Worm (Caenorhabditis elegans) whole organism, L1 larva: ENCODE data around the gene W09G10.9.

Experiments
- C04F5.9 ChIP-seq: sonication (generic microtip); optimal IDR thresholded peaks from 2 replicates; lab custom pipeline; 2016; ENCODE audit warnings: missing genetic modification characterization, missing compliant biosample characterization
- C16A3.4 ChIP-seq: fragments of 150-350 bp; optimal IDR thresholded peaks from 2 replicates; lab custom pipeline; 2014; ENCODE audit warnings: missing biosample characterization, missing genetic modification characterization
- aha-1 ChIP-seq: fragments of 150-350 bp; optimal IDR thresholded peaks from 2 replicates; lab custom pipeline; 2014; ENCODE audit warnings: missing biosample characterization, missing genetic modification characterization
- aly-2 ChIP-seq: fragments of 150-350 bp; optimal IDR thresholded peaks from 2 replicates; lab custom pipeline; 2014; ENCODE audit warnings: missing biosample characterization, missing genetic modification characterization
- ama-1 ChIP-seq: fragments of 150-350 bp; optimal IDR thresholded peaks from 2 replicates; lab custom pipeline; 2014
- blmp-1 ChIP-seq: fragments of 150-350 bp; optimal IDR thresholded peaks from 2 replicates; lab custom pipeline; 2014; ENCODE audit warnings: missing biosample characterization, missing genetic modification characterization
- ceh-63 ChIP-seq: fragments of 200-800 bp; sonication (Bioruptor generic); optimal IDR thresholded peaks from 2 replicates; lab custom pipeline; 2018; ENCODE audit warnings: mild to moderate bottlenecking, missing genetic modification characterization, missing compliant biosample characterization
- ceh-8 ChIP-seq: fragments of 200-800 bp; sonication (Bioruptor generic); optimal IDR thresholded peaks from 2 replicates; lab custom pipeline; 2018; ENCODE audit warnings: mild to moderate bottlenecking, missing genetic modification characterization, moderate library complexity, missing compliant biosample characterization
- ceh-82 ChIP-seq, 3 experiments: fragments of 150-350 bp in 1 of 3; sonication (generic microtip) in 2 of 3; optimal IDR thresholded peaks; 2 replicates each; lab custom pipeline; 2014 to 2017; ENCODE audit warnings: missing biosample characterization in 3 of 3, missing genetic modification characterization in 3 of 3
- ceh-88 ChIP-seq: fragments of 200-800 bp; sonication (Bioruptor generic); IDR thresholded peaks from 2 replicates; pipeline ENCODE4 v1.3.6; 2022; ENCODE audit warnings: missing genetic modification characterization, missing compliant biosample characterization
- ceh-90 ChIP-seq: sonication (generic microtip); optimal IDR thresholded peaks from 2 replicates; lab custom pipeline; 2016; ENCODE audit warnings: missing genetic modification characterization, missing compliant biosample characterization
- ces-1 ChIP-seq: fragments of 150-350 bp; optimal IDR thresholded peaks from 2 replicates; lab custom pipeline; 2014; ENCODE audit warnings: missing biosample characterization, missing genetic modification reagents, missing genetic modification characterization
- dsc-1 ChIP-seq: sonication (generic microtip); optimal IDR thresholded peaks from 2 replicates; lab custom pipeline; 2016; ENCODE audit warnings: mild to moderate bottlenecking, missing genetic modification characterization, missing compliant biosample characterization
- efl-1 ChIP-seq, 4 experiments: fragments of 150-350 bp; optimal IDR thresholded peaks in 3 of 4; peaks in 1 of 4; 1 replicate in 1 of 4; 2 replicates in 3 of 4; lab custom pipeline; 2014; ENCODE audit warnings: missing biosample characterization in 2 of 4, missing genetic modification characterization in 2 of 4, missing genetic modification reagents in 2 of 4
- elt-3 ChIP-seq, 6 experiments: fragments of 150-350 bp in 1 of 6; sonication (generic microtip); optimal IDR thresholded peaks; 2 replicates each; lab custom pipeline; 2017 to 2018; ENCODE audit warnings: missing biosample characterization in 6 of 6, missing genetic modification characterization in 6 of 6, inconsistent platforms in 1 of 6
- fkh-4 ChIP-seq: sonication (generic microtip); optimal IDR thresholded peaks from 2 replicates; lab custom pipeline; 2016; ENCODE audit warnings: missing compliant biosample characterization, missing genetic modification characterization, borderline replicate concordance
- grh-1 ChIP-seq: fragments of 200-800 bp; sonication (Bioruptor generic); IDR thresholded peaks from 2 replicates; pipeline ENCODE4 v1.3.6; 2022; ENCODE audit warnings: missing genetic modification reagents, missing genetic modification characterization, missing compliant biosample characterization
- hlh-17 ChIP-seq: fragments of 200-800 bp; sonication (Bioruptor generic); optimal IDR thresholded peaks from 2 replicates; lab custom pipeline; 2018; ENCODE audit warnings: missing genetic modification characterization, mild to moderate bottlenecking, missing compliant biosample characterization, moderate library complexity, borderline replicate concordance
- hlh-4 ChIP-seq: sonication (generic microtip); optimal IDR thresholded peaks from 2 replicates; lab custom pipeline; 2016; ENCODE audit warnings: mild to moderate bottlenecking, missing genetic modification characterization, missing compliant biosample characterization
- hpl-2 ChIP-seq: fragments of 150-350 bp; optimal IDR thresholded peaks from 2 replicates; lab custom pipeline; 2014; ENCODE audit warnings: missing biosample characterization, missing genetic modification reagents, missing genetic modification characterization
- irx-1 ChIP-seq: sonication (generic microtip); optimal IDR thresholded peaks from 2 replicates; lab custom pipeline; 2016; ENCODE audit warnings: missing genetic modification characterization, missing compliant biosample characterization
- isw-1 ChIP-seq: fragments of 200-800 bp; sonication (Bioruptor generic); IDR thresholded peaks from 2 replicates; pipeline ENCODE4 v1.3.6; 2022; ENCODE audit warnings: missing genetic modification characterization, missing compliant biosample characterization
- lin-13 ChIP-seq: fragments of 150-350 bp; optimal IDR thresholded peaks from 2 replicates; lab custom pipeline; 2014; ENCODE audit warnings: missing biosample characterization, missing genetic modification reagents, missing genetic modification characterization
- lin-35 ChIP-seq, 2 experiments: fragments of 150-350 bp; optimal IDR thresholded peaks; 2 replicates each; lab custom pipeline; 2014; ENCODE audit warnings: missing biosample characterization in 2 of 2, missing genetic modification characterization in 2 of 2, missing genetic modification reagents in 2 of 2
- lir-3 ChIP-seq: sonication (generic microtip); optimal IDR thresholded peaks from 2 replicates; lab custom pipeline; 2016; ENCODE audit warnings: mild to moderate bottlenecking, missing genetic modification characterization, moderate library complexity, missing compliant biosample characterization; ENCODE audit not compliant: poor library complexity
- lsy-2 ChIP-seq, 2 experiments: fragments of 150-350 bp; optimal IDR thresholded peaks; 2 replicates each; lab custom pipeline; 2014; ENCODE audit warnings: missing biosample characterization in 2 of 2, missing genetic modification characterization in 2 of 2
- mef-2 ChIP-seq: fragments of 150-350 bp; optimal IDR thresholded peaks from 2 replicates; lab custom pipeline; 2014; ENCODE audit warnings: missing biosample characterization, missing genetic modification characterization
- nhr-11 ChIP-seq: fragments of 150-350 bp; optimal IDR thresholded peaks from 2 replicates; lab custom pipeline; 2014; ENCODE audit warnings: missing biosample characterization, missing genetic modification characterization
- nhr-19 ChIP-seq: fragments of 200-800 bp; sonication (Bioruptor generic); conservative IDR thresholded peaks from 2 replicates; pipeline ENCODE4 v1.3.6; 2022; ENCODE audit warnings: missing genetic modification characterization, missing compliant biosample characterization
- nhr-20 ChIP-seq: sonication (generic microtip); optimal IDR thresholded peaks from 2 replicates; lab custom pipeline; 2016; ENCODE audit warnings: mild to moderate bottlenecking, missing genetic modification characterization, missing compliant biosample characterization
- nhr-237 ChIP-seq: fragments of 150-350 bp; optimal IDR thresholded peaks from 2 replicates; lab custom pipeline; 2014; ENCODE audit warnings: missing biosample characterization, missing genetic modification characterization
- nhr-47 ChIP-seq: sonication (generic microtip); optimal IDR thresholded peaks from 2 replicates; lab custom pipeline; 2016; ENCODE audit warnings: mild to moderate bottlenecking, missing genetic modification characterization, moderate library complexity, missing compliant biosample characterization
- nhr-77 ChIP-seq: fragments of 150-350 bp; optimal IDR thresholded peaks from 2 replicates; lab custom pipeline; 2014; ENCODE audit warnings: missing biosample characterization, missing genetic modification characterization
- nhr-85 ChIP-seq: sonication (generic microtip); peaks from one replicate; lab custom pipeline; 2016; ENCODE audit warnings: missing genetic modification characterization, inconsistent platforms, missing compliant biosample characterization
- nhr-90 ChIP-seq: sonication (generic microtip); optimal IDR thresholded peaks from 2 replicates; lab custom pipeline; 2016; ENCODE audit warnings: mild to moderate bottlenecking, missing genetic modification characterization, missing compliant biosample characterization; ENCODE audit not compliant: poor library complexity
- rnt-1 ChIP-seq: sonication (generic microtip); optimal IDR thresholded peaks from 2 replicates; lab custom pipeline; 2016; ENCODE audit warnings: mild to moderate bottlenecking, missing genetic modification characterization, moderate library complexity, missing compliant biosample characterization
- skn-1 ChIP-seq: fragments of 150-350 bp; optimal IDR thresholded peaks from 2 replicates; lab custom pipeline; 2014; ENCODE audit warnings: missing biosample characterization, missing genetic modification characterization
- snpc-4 ChIP-seq: fragments of 150-350 bp; optimal IDR thresholded peaks from 2 replicates; lab custom pipeline; 2014; ENCODE audit warnings: missing biosample characterization, missing genetic modification characterization
- snu-23 ChIP-seq: sonication (generic microtip); optimal IDR thresholded peaks from 2 replicates; lab custom pipeline; 2016; ENCODE audit warnings: missing genetic modification characterization, missing compliant biosample characterization
- sox-4 ChIP-seq: sonication (generic microtip); optimal IDR thresholded peaks from 2 replicates; lab custom pipeline; 2016; ENCODE audit warnings: missing genetic modification characterization, missing compliant biosample characterization
- sup-37 ChIP-seq: fragments of 200-800 bp; sonication (Bioruptor generic); optimal IDR thresholded peaks from 2 replicates; lab custom pipeline; 2018; ENCODE audit warnings: mild to moderate bottlenecking, missing genetic modification characterization, missing compliant biosample characterization
- tbx-2 ChIP-seq: sonication (generic microtip); optimal IDR thresholded peaks from 2 replicates; lab custom pipeline; 2016; ENCODE audit warnings: missing genetic modification characterization, missing compliant biosample characterization
- unc-130 ChIP-seq: fragments of 150-350 bp; optimal IDR thresholded peaks from 2 replicates; lab custom pipeline; 2017; ENCODE audit warnings: missing biosample characterization, missing genetic modification characterization, inconsistent platforms
- unc-30 ChIP-seq: sonication (generic microtip); optimal IDR thresholded peaks from 2 replicates; lab custom pipeline; 2017; ENCODE audit warnings: missing biosample characterization, missing genetic modification characterization
- unc-98 ChIP-seq: fragments of 200-800 bp; sonication (Bioruptor generic); IDR thresholded peaks from 2 replicates; pipeline ENCODE4 v1.3.6; 2022; ENCODE audit warnings: missing genetic modification characterization, missing compliant biosample characterization
- vab-15 ChIP-seq: sonication (generic microtip); optimal IDR thresholded peaks from 2 replicates; lab custom pipeline; 2017; ENCODE audit warnings: missing genotype, mild to moderate bottlenecking, missing genetic modification characterization, missing compliant biosample characterization
- xbp-1 ChIP-seq: sonication (generic microtip); optimal IDR thresholded peaks from 2 replicates; lab custom pipeline; 2016; ENCODE audit warnings: missing genetic modification characterization, missing compliant biosample characterization
- zag-1 ChIP-seq: fragments of 150-350 bp; optimal IDR thresholded peaks from 2 replicates; lab custom pipeline; 2014; ENCODE audit warnings: missing biosample characterization, missing genetic modification characterization
- ztf-11 ChIP-seq, 2 experiments: sonication (generic microtip); optimal IDR thresholded peaks; 2 replicates each; lab custom pipeline; 2016 to 2017; ENCODE audit warnings: missing genetic modification characterization in 2 of 2, missing biosample characterization in 1 of 2, missing compliant biosample characterization in 1 of 2
- ztf-4 ChIP-seq: fragments of 150-350 bp; optimal IDR thresholded peaks from 2 replicates; lab custom pipeline; 2014; ENCODE audit warnings: missing biosample characterization, missing genetic modification characterization

Gene W09G10.9

DNA sequence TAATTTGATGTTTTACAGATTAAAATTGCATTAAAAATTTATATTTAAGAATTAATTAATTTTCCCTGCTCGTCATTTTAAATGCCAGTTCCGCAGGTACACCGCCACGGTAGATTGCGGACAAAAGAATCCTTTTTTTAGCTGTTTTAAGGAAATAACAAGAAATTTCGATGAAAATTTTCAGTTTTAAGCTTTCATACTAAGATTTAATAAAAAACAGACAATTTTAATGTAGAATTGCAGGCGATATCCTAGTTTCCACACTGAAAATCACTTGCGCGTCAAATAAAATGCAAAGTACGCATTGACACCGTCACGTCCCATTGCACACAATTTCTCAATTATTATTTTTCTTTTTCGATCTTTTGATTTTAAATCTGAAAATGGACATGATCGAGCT lies 31.9 kb downstream of the W09G10.9 start, which contains the start of gene dnc-3 (continued):
- TF ChIP-seq ztf-11 (tag; optimal IDR thresholded peaks at IDR 0.05; lab: Kevin White, UChicago) (peak in 1 of 2 experiments; percentile 44), ceh-90 (tag; lab: Kevin White, UChicago) (peak; percentile 62), hlh-17 (no peak), C16A3.4 (tag; lab: Kevin White, UChicago) (peak; percentile 24), zag-1 (tag; lab: Kevin White, UChicago) (no peak), fkh-4 (peak; percentile 72), snpc-4 (tag; lab: Kevin White, UChicago) (peak; percentile 31), aha-1 (tag; lab: Kevin White, UChicago) (no peak), nhr-237 (tag; lab: Kevin White, UChicago) (peak; percentile 30), rnt-1 (tag; lab: Kevin White, UChicago) (no peak), isw-1 (GFP tag; lab: Robert Waterston, UW) (peak; percentile 72), nhr-85 (tag; lab: Kevin White, UChicago) (peak; percentile 87), mef-2 (tag; lab: Kevin White, UChicago) (no peak), grh-1 (GFP tag; lab: Robert Waterston, UW) (peak; percentile 56), ceh-82 (tag; optimal IDR thresholded peaks at IDR 0.05; lab: Kevin White, UChicago) (peak in 1 of 3 experiments; percentile 9), ces-1 (GFP tag; lab: Kevin White, UChicago) (no peak), unc-98 (GFP tag; lab: Robert Waterston, UW) (no peak), irx-1 (tag; lab: Kevin White, UChicago) (peak; percentile 81), lir-3 (tag; lab: Kevin White, UChicago) (no peak), unc-30 (tag; lab: Kevin White, UChicago) (no peak), ztf-4 (tag; lab: Kevin White, UChicago) (no peak), dsc-1 (tag; lab: Kevin White, UChicago) (peak; percentile 91), sox-4 (tag; lab: Kevin White, UChicago) (peak; percentile 67), ceh-8 (GFP tag; lab: Kevin White, UChicago) (peak; percentile 50), nhr-47 (tag; lab: Kevin White, UChicago) (peak; percentile 87), lin-13 (peak; percentile 29), nhr-90 (tag; lab: Kevin White, UChicago) (peak; percentile 73), lsy-2 (tag; optimal IDR thresholded peaks at IDR 0.05; lab: Kevin White, UChicago) (peak; percentile 75 to 77), ceh-88 (GFP tag; lab: Robert Waterston, UW) (0 out of 2 replicates have a peak, but pooled peaks have one; percentile 41), hlh-4 (tag; lab: Kevin White, UChicago) (no peak), C04F5.9 (peak; percentile 77), xbp-1 (tag; lab: Kevin White, UChicago) (peak; percentile 84), skn-1 (tag; lab: Kevin White, UChicago) (no peak), nhr-19 (peak; percentile 61), nhr-11 (tag; lab: Kevin White, UChicago) (no peak), unc-130 (tag; lab: Kevin White, UChicago) (no peak), snu-23 (GFP tag; lab: Kevin White, UChicago) (peak; percentile 86), aly-2 (tag; lab: Kevin White, UChicago) (peak; percentile 20)

DNA sequence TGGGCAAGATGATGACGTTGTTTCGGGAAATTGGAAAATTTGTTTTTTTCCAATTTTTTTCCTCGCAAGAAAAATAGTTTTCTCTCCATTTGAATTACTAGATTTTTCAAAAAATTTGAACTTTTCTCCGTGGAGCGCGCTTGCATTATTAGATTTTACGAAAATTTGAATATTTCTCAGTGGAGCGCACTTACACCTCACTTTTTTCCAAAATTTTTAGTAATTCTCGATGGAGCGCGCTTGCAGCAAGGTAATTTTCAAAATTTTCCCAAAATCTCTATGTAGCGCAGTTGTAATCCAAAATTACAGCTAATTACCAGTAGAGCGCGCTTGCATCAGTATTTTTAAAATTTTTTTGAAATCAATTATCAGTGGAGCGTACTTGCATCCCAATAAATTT lies 33.1 kb downstream of the W09G10.9 start:
- TF ChIP-seq efl-1 (optimal IDR thresholded peaks at IDR 0.05; lab: Kevin White, UChicago) (no peak), efl-1 (GFP tag; optimal IDR thresholded peaks at IDR 0.05 in 1 of 2; lab: Kevin White, UChicago) (peak in 1 of 2 experiments; percentile 64), C16A3.4 (tag; lab: Kevin White, UChicago) (no peak)

DNA sequence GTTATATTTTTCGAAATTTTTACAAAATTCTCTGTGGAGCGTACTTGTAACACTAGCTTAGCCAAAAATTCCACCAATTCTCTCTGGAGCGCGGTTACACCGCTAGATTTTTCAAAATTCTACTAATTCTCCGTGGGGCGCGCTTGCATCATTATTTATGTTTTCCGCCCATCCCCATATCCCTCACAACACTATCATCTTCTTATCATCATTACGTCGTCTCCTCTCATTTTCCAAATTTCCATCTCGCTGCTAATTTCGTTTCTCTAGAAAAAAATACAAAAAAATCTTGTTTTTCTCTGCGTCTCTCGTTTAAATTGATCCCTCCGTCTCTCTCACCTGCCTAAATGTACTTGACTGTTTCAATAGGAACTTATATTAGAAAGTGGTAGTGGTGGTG lies 33.7 kb downstream of the W09G10.9 start:
- TF ChIP-seq nhr-77 = no peak
- no peak for TF ChIP-seq sup-37 (GFP tag; lab: Kevin White, UChicago)
- TF ChIP-seq mef-2 (tag; lab: Kevin White, UChicago) = no peak
- no peak for TF ChIP-seq lir-3 (tag; lab: Kevin White, UChicago)
- TF ChIP-seq vab-15 (tag; lab: Kevin White, UChicago) = peak; percentile 18
- peak in 2 of 6 experiments; percentile 30 to 54 for TF ChIP-seq elt-3 (tag; optimal IDR thresholded peaks at IDR 0.05; lab: Kevin White, UChicago)
- peak; percentile 55 for TF ChIP-seq nhr-20 (tag; lab: Kevin White, UChicago)
- TF ChIP-seq lin-35 (GFP tag; optimal IDR thresholded peaks at IDR 0.05; lab: Kevin White, UChicago) = peak in 1 of 2 experiments; percentile 36
- TF ChIP-seq hpl-2 (GFP tag; lab: Kevin White, UChicago) = no peak
- no peak for TF ChIP-seq aha-1 (tag; lab: Kevin White, UChicago)
- no peak for TF ChIP-seq efl-1 (optimal IDR thresholded peaks at IDR 0.05; lab: Kevin White, UChicago)
- peak in 1 of 2 experiments; percentile 19 for TF ChIP-seq efl-1 (GFP tag; optimal IDR thresholded peaks at IDR 0.05 in 1 of 2; lab: Kevin White, UChicago)
- peak; percentile 85 for TF ChIP-seq nhr-85 (tag; lab: Kevin White, UChicago)
- TF ChIP-seq blmp-1 (tag; lab: Kevin White, UChicago) = peak; percentile 67
- no peak for TF ChIP-seq zag-1 (tag; lab: Kevin White, UChicago)
- TF ChIP-seq tbx-2 (tag; lab: Kevin White, UChicago) = peak; percentile 4
- TF ChIP-seq ama-1 = no peak
- TF ChIP-seq skn-1 (tag; lab: Kevin White, UChicago) = no peak
- no peak for TF ChIP-seq ceh-63 (GFP tag; lab: Kevin White, UChicago)
